Fruit fly (Drosophila melanogaster) whole organism, embryonic: ENCODE data around the gene cert.

ENCODE experiments used
- CG10267 ChIP-seq: fragments of 200-800 bp; sonication (Bioruptor generic); optimal IDR thresholded peaks from 2 replicates; lab custom pipeline; 2018; ENCODE audit warnings: missing biosample characterization, mild to moderate bottlenecking, missing genetic modification characterization, moderate library complexity
- CG10543 ChIP-seq: fragments of 200-800 bp; sonication (Bioruptor generic); optimal IDR thresholded peaks from 3 replicates; lab custom pipeline; 2017; ENCODE audit warnings: missing biosample characterization, mild to moderate bottlenecking, missing genetic modification characterization, moderate library complexity
- CG11504 ChIP-seq: fragments of 200-800 bp; sonication (Bioruptor generic); optimal IDR thresholded peaks from 3 replicates; lab custom pipeline; 2019; ENCODE audit warnings: missing biosample characterization, mild to moderate bottlenecking, missing genetic modification characterization, moderate library complexity
- CG14667 ChIP-seq: fragments of 200-800 bp; sonication (Bioruptor generic); IDR thresholded peaks from 2 replicates; pipeline ENCODE4 v1.3.6; 2022; ENCODE audit warnings: missing biosample characterization, missing genetic modification characterization
- CG15269 ChIP-seq: fragments of 200-800 bp; sonication (Bioruptor generic); optimal IDR thresholded peaks from 2 replicates; lab custom pipeline; 2018; ENCODE audit warnings: missing biosample characterization, mild to moderate bottlenecking, missing genetic modification characterization, moderate library complexity
- CG1792 ChIP-seq: fragments of 200-800 bp; sonication (Bioruptor generic); optimal IDR thresholded peaks from 2 replicates; lab custom pipeline; 2016; ENCODE audit warnings: missing biosample characterization, missing genetic modification characterization
- CG2678 ChIP-seq: fragments of 200-800 bp; sonication (Bioruptor generic); optimal IDR thresholded peaks from 3 replicates; lab custom pipeline; 2019; ENCODE audit warnings: missing biosample characterization, mild to moderate bottlenecking, missing genetic modification characterization, moderate library complexity
- CG3065 ChIP-seq: fragments of 200-800 bp; sonication (Bioruptor generic); optimal IDR thresholded peaks from 2 replicates; lab custom pipeline; 2016; ENCODE audit warnings: missing biosample characterization, missing genetic modification characterization
- CG31388 ChIP-seq: fragments of 200-800 bp; sonication (Bioruptor generic); optimal IDR thresholded peaks from 2 replicates; lab custom pipeline; 2016; ENCODE audit warnings: missing biosample characterization, missing genetic modification characterization
- CG31441 ChIP-seq: fragments of 200-800 bp; sonication (Bioruptor generic); IDR thresholded peaks from 2 replicates; pipeline ENCODE4 v1.3.6; 2022; ENCODE audit warnings: missing biosample characterization, missing genetic modification characterization
- CG7839 ChIP-seq: fragments of 200-800 bp; sonication (Bioruptor generic); optimal IDR thresholded peaks from 3 replicates; lab custom pipeline; 2018; ENCODE audit warnings: missing biosample characterization, mild to moderate bottlenecking, missing genetic modification characterization, moderate library complexity
- Elba2 ChIP-seq: fragments of 200-800 bp; sonication (Bioruptor generic); optimal IDR thresholded peaks from 3 replicates; lab custom pipeline; 2016; ENCODE audit warnings: missing biosample characterization, missing genetic modification characterization
- Ets65A ChIP-seq: fragments of 200-800 bp; sonication (Bioruptor generic); peaks from one replicate; lab custom pipeline; 2016; ENCODE audit warnings: missing biosample characterization, missing genetic modification characterization
- Fer3 ChIP-seq: fragments of 200-800 bp; sonication (Bioruptor generic); optimal IDR thresholded peaks from 2 replicates; lab custom pipeline; 2018; ENCODE audit warnings: missing biosample characterization, mild to moderate bottlenecking, missing genetic modification characterization, moderate library complexity
- H2.0 ChIP-seq: fragments of 200-800 bp; sonication (Bioruptor generic); IDR thresholded peaks from 2 replicates; pipeline ENCODE4 v1.3.6; 2022; ENCODE audit warnings: missing biosample characterization, missing genetic modification characterization
- Hr51 ChIP-seq, 2 experiments: fragments of 200-800 bp; sonication (Bioruptor generic); optimal IDR thresholded peaks; 2 replicates in 1 of 2; 3 replicates in 1 of 2; lab custom pipeline; 2016 to 2018; ENCODE audit warnings: missing biosample characterization in 2 of 2, missing genetic modification characterization in 2 of 2, mild to moderate bottlenecking in 1 of 2, moderate library complexity in 1 of 2
- Lim3 ChIP-seq: fragments of 200-800 bp; sonication (Bioruptor generic); IDR thresholded peaks from 2 replicates; pipeline ENCODE4 v1.3.6; 2022; ENCODE audit warnings: missing biosample characterization, missing genetic modification characterization
- Nf-YC ChIP-seq: fragments of 200-800 bp; optimal IDR thresholded peaks from 3 replicates; lab custom pipeline; 2019; ENCODE audit warnings: missing biosample characterization, mild to moderate bottlenecking, missing genetic modification characterization, moderate library complexity
- Ptx1 ChIP-seq: fragments of 200-800 bp; sonication (Bioruptor generic); IDR thresholded peaks from 2 replicates; pipeline ENCODE4 v1.3.6; 2022; ENCODE audit warnings: missing biosample characterization, missing genetic modification characterization
- Sox100B ChIP-seq: fragments of 200-800 bp; sonication (Bioruptor generic); optimal IDR thresholded peaks from 3 replicates; lab custom pipeline; 2018; ENCODE audit warnings: missing biosample characterization, mild to moderate bottlenecking, missing genetic modification characterization
- Spps ChIP-seq: fragments of 200-800 bp; sonication (Bioruptor generic); optimal IDR thresholded peaks from 2 replicates; lab custom pipeline; 2018; ENCODE audit warnings: missing biosample characterization, mild to moderate bottlenecking, missing genetic modification characterization
- TFAM ChIP-seq: fragments of 200-800 bp; sonication (Bioruptor generic); optimal IDR thresholded peaks from 2 replicates; lab custom pipeline; 2017; ENCODE audit warnings: missing biosample characterization, missing genetic modification characterization, inconsistent platforms
- Trl ChIP-seq, 3 experiments: fragments of >200 bp in 2 of 3; fragments of 200-800 bp in 1 of 3; sonication (Bioruptor generic) in 1 of 3; optimal IDR thresholded peaks; 2 replicates in 1 of 3; 3 replicates in 2 of 3; lab custom pipeline; 2016 to 2017; ENCODE audit warnings: missing biosample characterization in 1 of 3, missing genetic modification characterization in 1 of 3
- Xbp1 ChIP-seq: fragments of 200-800 bp; sonication (Bioruptor generic); optimal IDR thresholded peaks from 3 replicates; lab custom pipeline; 2016; ENCODE audit warnings: missing biosample characterization, mild to moderate bottlenecking, missing genetic modification characterization
- chinmo ChIP-seq: fragments of 200-800 bp; sonication (Bioruptor generic); IDR thresholded peaks from 4 replicates; pipeline ENCODE4 v1.3.6; 2022; ENCODE audit warnings: missing biosample characterization, missing genetic modification characterization; ENCODE audit not compliant: partially characterized antibody
- cwo ChIP-seq: fragments of 200-800 bp; sonication (Bioruptor generic); optimal IDR thresholded peaks from 3 replicates; lab custom pipeline; 2017; ENCODE audit warnings: missing biosample characterization, missing genetic modification characterization, mild to moderate bottlenecking, moderate library complexity, missing genetic modification reagents
- dmrt99B ChIP-seq: fragments of 200-800 bp; sonication (Bioruptor generic); optimal IDR thresholded peaks from 2 replicates; lab custom pipeline; 2018; ENCODE audit warnings: missing biosample characterization, mild to moderate bottlenecking, missing genetic modification characterization, moderate library complexity
- gem ChIP-seq: fragments of 200-800 bp; sonication (Bioruptor generic); optimal IDR thresholded peaks from 2 replicates; lab custom pipeline; 2019; ENCODE audit warnings: missing biosample characterization, mild to moderate bottlenecking, missing genetic modification characterization, moderate library complexity
- grau ChIP-seq: fragments of 200-800 bp; optimal IDR thresholded peaks from 3 replicates; lab custom pipeline; 2019; ENCODE audit warnings: missing biosample characterization, mild to moderate bottlenecking, missing genetic modification characterization, moderate library complexity
- lola ChIP-seq, 3 experiments: fragments of >200 bp in 2 of 3; fragments of 200-800 bp in 1 of 3; sonication (Bioruptor generic) in 1 of 3; optimal IDR thresholded peaks; 2 replicates each; lab custom pipeline; 2017 to 2019; ENCODE audit warnings: missing biosample characterization in 3 of 3, missing genetic modification characterization in 3 of 3, mild to moderate bottlenecking in 1 of 3, moderate library complexity in 1 of 3
- lov ChIP-seq, 2 experiments: fragments of 200-800 bp in 1 of 2; fragments of >200 bp in 1 of 2; sonication (Bioruptor generic) in 1 of 2; IDR thresholded peaks in 1 of 2; optimal IDR thresholded peaks in 1 of 2; 2 replicates in 1 of 2; 3 replicates in 1 of 2; pipeline versions ENCODE4 v1.3.6 to Lab custom; 2017 to 2022; ENCODE audit warnings: missing biosample characterization in 1 of 2, missing genetic modification characterization in 1 of 2
- nmo ChIP-seq: fragments of 200-800 bp; sonication (Bioruptor generic); optimal IDR thresholded peaks from 2 replicates; lab custom pipeline; 2018; ENCODE audit warnings: missing biosample characterization, mild to moderate bottlenecking, missing genetic modification characterization, moderate library complexity
- odd ChIP-seq: fragments of 200-800 bp; sonication (Bioruptor generic); optimal IDR thresholded peaks from 2 replicates; lab custom pipeline; 2017; ENCODE audit warnings: missing biosample characterization, mild to moderate bottlenecking, missing genetic modification characterization
- row ChIP-seq: fragments of 200-800 bp; sonication (Bioruptor generic); IDR thresholded peaks from 3 replicates; pipeline ENCODE4 v1.3.6; 2022; ENCODE audit warnings: missing biosample characterization, missing genetic modification characterization
- scrt ChIP-seq: fragments of 200-800 bp; sonication (Bioruptor generic); optimal IDR thresholded peaks from 2 replicates; lab custom pipeline; 2018; ENCODE audit warnings: missing biosample characterization, mild to moderate bottlenecking, missing genetic modification characterization, moderate library complexity
- sens ChIP-seq: fragments of 200-800 bp; sonication (Bioruptor generic); peaks from one replicate; lab custom pipeline; 2016; ENCODE audit warnings: missing biosample characterization, missing genetic modification characterization
- slp2 ChIP-seq: fragments of 200-800 bp; sonication (Bioruptor generic); optimal IDR thresholded peaks from 2 replicates; lab custom pipeline; 2016; ENCODE audit warnings: missing biosample characterization, missing genetic modification characterization
- vvl ChIP-seq: fragments of 200-800 bp; sonication (Bioruptor generic); IDR thresholded peaks from 2 replicates; pipeline ENCODE4 v1.3.6; 2022; ENCODE audit warnings: missing biosample characterization, missing genetic modification characterization
- yki ChIP-seq: fragments of >200 bp; optimal IDR thresholded peaks from 3 replicates; lab custom pipeline; 2018

The cert gene

dm6 chr3L:8285773-8286172 is 3.9 kb downstream of the cert start:
- no peak for TF ChIP-seq Xbp1 (GFP tag; lab: Kevin White, UChicago)
- peak; percentile 21 for TF ChIP-seq nmo (GFP tag; lab: Kevin White, UChicago)
- no peak for TF ChIP-seq CG14667 (GFP tag; lab: Robert Waterston, UW)
- TF ChIP-seq Lim3 = no peak
- peak; percentile 43 for TF ChIP-seq CG2678 (tag; lab: Kevin White, UChicago)
- peak; percentile 53 for TF ChIP-seq dmrt99B
- TF ChIP-seq CG31388 (GFP tag; lab: Kevin White, UChicago) = no peak
- peak; percentile 77 for TF ChIP-seq sens (GFP tag; lab: Kevin White, UChicago)
- TF ChIP-seq Ptx1 = 0 out of 2 replicates have a peak, but pooled peaks have one; percentile 29
- peak; percentile 12 for TF ChIP-seq Sox100B (GFP tag; lab: Kevin White, UChicago)
- TF ChIP-seq CG10267 (tag; lab: Kevin White, UChicago) = peak; percentile 3
- TF ChIP-seq CG1792 (GFP tag; lab: Kevin White, UChicago) = no peak
- TF ChIP-seq CG15269 (tag; lab: Kevin White, UChicago) = no peak
- peak in 1 of 2 experiments; percentile 35 for TF ChIP-seq Hr51 (GFP tag; optimal IDR thresholded peaks at IDR 0.05; lab: Kevin White, UChicago)
- peak; percentile 14; the same call in 1 of the 2 replicates for TF ChIP-seq vvl (GFP tag; lab: Robert Waterston, UW)
- TF ChIP-seq lov (optimal IDR thresholded peaks at IDR 0.05; lab: Kevin White, UChicago) = no peak
- TF ChIP-seq lov (GFP tag; IDR thresholded peaks at IDR 0.05; lab: Robert Waterston, UW) = no peak
- TF ChIP-seq odd = no peak
- TF ChIP-seq CG31441 = 0 out of 2 replicates have a peak, but pooled peaks have one; percentile 16
- TF ChIP-seq Elba2 = no peak
- TF ChIP-seq Nf-YC (tag; lab: Kevin White, UChicago) = no peak
- peak; percentile 1 for TF ChIP-seq Fer3 (tag; lab: Kevin White, UChicago)
- TF ChIP-seq CG11504 (tag; lab: Kevin White, UChicago) = peak; percentile 44
- TF ChIP-seq Spps (tag; lab: Kevin White, UChicago) = no peak
- no peak for TF ChIP-seq TFAM (GFP tag; lab: Kevin White, UChicago)
- no peak for TF ChIP-seq yki (lab: Kevin White, UChicago)
- peak; percentile 12 for TF ChIP-seq grau (tag; lab: Kevin White, UChicago)
- TF ChIP-seq lola (GFP tag; optimal IDR thresholded peaks at IDR 0.05; lab: Kevin White, UChicago) = no peak
- 0 out of 3 replicates have a peak, but pooled peaks have one; percentile 19 for TF ChIP-seq row (GFP tag; lab: Robert Waterston, UW)
- TF ChIP-seq slp2 = no peak
- TF ChIP-seq CG10543 = no peak
- TF ChIP-seq gem = peak; percentile 56
- peak; percentile 2 for TF ChIP-seq cwo
- no peak for TF ChIP-seq H2.0 (GFP tag; lab: Robert Waterston, UW)
- peak; percentile 44 for TF ChIP-seq CG7839
- TF ChIP-seq, all 482 proteins: peak for 17

- TF ChIP-seq Trl (optimal IDR thresholded peaks at IDR 0.05; lab: Kevin White, UChicago) (peak; percentile 24 to 64), Trl (GFP tag; optimal IDR thresholded peaks at IDR 0.05; lab: Kevin White, UChicago) (no peak), CG3065 (GFP tag; lab: Kevin White, UChicago) (no peak), chinmo (GFP tag; lab: Robert Waterston, UW) (0 out of 4 replicates have a peak, but pooled peaks have one; percentile 24), scrt (GFP tag; lab: Kevin White, UChicago) (peak; percentile 93), Ets65A (GFP tag; lab: Kevin White, UChicago) (peak; percentile 27)
These were observed 4.4 kb downstream of the cert start for dm6 chr3L:8285291-8285690.
